Worm (Caenorhabditis elegans) whole organism, young adult: ENCODE data around the gene srw-48.

ENCODE experiments used
- B0019.2 ChIP-seq: fragments of 200-800 bp; sonication (Bioruptor generic); conservative IDR thresholded peaks from 2 replicates; pipeline ENCODE4 v1.3.6; 2022; ENCODE audit warnings: missing genetic modification reagents, missing genetic modification characterization, missing compliant biosample characterization
- C17E4.6 ChIP-seq: fragments of 200-800 bp; sonication (Bioruptor generic); IDR thresholded peaks from 2 replicates; pipeline ENCODE4 v1.3.6; 2022; ENCODE audit warnings: missing genetic modification reagents, missing genetic modification characterization, missing compliant biosample characterization
- F33H1.4 ChIP-seq: fragments of 200-800 bp; sonication (Bioruptor generic); IDR thresholded peaks from 2 replicates; pipeline ENCODE4 v1.3.6; 2022; ENCODE audit warnings: missing genetic modification reagents, missing genetic modification characterization, missing compliant biosample characterization
- F39B2.1 ChIP-seq: fragments of 200-800 bp; sonication (Bioruptor generic); IDR thresholded peaks from 2 replicates; pipeline ENCODE4 v1.3.6; 2022; ENCODE audit warnings: missing genetic modification reagents, missing genetic modification characterization, missing compliant biosample characterization
- F49E8.2 ChIP-seq: sonication (generic microtip); optimal IDR thresholded peaks from 3 replicates; lab custom pipeline; 2017; ENCODE audit warnings: missing genetic modification characterization, mild to moderate bottlenecking, missing compliant biosample characterization, antibody characterized with exemption, moderate library complexity; ENCODE audit not compliant: insufficient read depth
- F52B5.7 ChIP-seq: sonication (generic microtip); optimal IDR thresholded peaks from 2 replicates; lab custom pipeline; 2016; ENCODE audit warnings: mild to moderate bottlenecking, missing genetic modification characterization, missing compliant biosample characterization
- F55B11.4 ChIP-seq: sonication (generic microtip); optimal IDR thresholded peaks from 2 replicates; lab custom pipeline; 2016; ENCODE audit warnings: missing compliant biosample characterization, missing genetic modification characterization, borderline replicate concordance; ENCODE audit not compliant: insufficient read depth
- F57A8.1 ChIP-seq: fragments of 200-800 bp; sonication (Bioruptor generic); optimal IDR thresholded peaks from 2 replicates; lab custom pipeline; 2018; ENCODE audit warnings: mild to moderate bottlenecking, missing genetic modification characterization, moderate library complexity, missing compliant biosample characterization
- K12H6.12 ChIP-seq: fragments of 200-800 bp; sonication (Bioruptor generic); optimal IDR thresholded peaks from 2 replicates; lab custom pipeline; 2018; ENCODE audit warnings: mild to moderate bottlenecking, missing genetic modification characterization, missing compliant biosample characterization
- Y53F4B.3 ChIP-seq: fragments of 200-800 bp; sonication (Bioruptor generic); IDR thresholded peaks from 2 replicates; pipeline ENCODE4 v1.3.6; 2022; ENCODE audit warnings: missing genetic modification reagents, missing genetic modification characterization, missing compliant biosample characterization
- Y53G8AR.9 ChIP-seq: fragments of 200-800 bp; sonication (Bioruptor generic); conservative IDR thresholded peaks from 2 replicates; pipeline ENCODE4 v1.3.6; 2022; ENCODE audit warnings: missing genetic modification reagents, missing genetic modification characterization, missing compliant biosample characterization
- Y67H2A.10 ChIP-seq: fragments of 200-800 bp; sonication (Bioruptor generic); conservative IDR thresholded peaks from 2 replicates; pipeline ENCODE4 v1.3.6; 2022; ENCODE audit warnings: missing genetic modification reagents, missing genetic modification characterization, missing compliant biosample characterization
- aptf-3 ChIP-seq: fragments of 200-800 bp; sonication (Bioruptor generic); IDR thresholded peaks from 2 replicates; pipeline ENCODE4 v1.3.6; 2022; ENCODE audit warnings: missing genetic modification characterization, missing compliant biosample characterization
- attf-5 ChIP-seq: fragments of 200-800 bp; sonication (Bioruptor generic); optimal IDR thresholded peaks from 2 replicates; lab custom pipeline; 2018; ENCODE audit warnings: mild to moderate bottlenecking, missing genetic modification characterization, missing compliant biosample characterization
- cebp-2 ChIP-seq: fragments of 200-800 bp; sonication (Bioruptor generic); IDR thresholded peaks from 2 replicates; pipeline ENCODE4 v1.3.6; 2022; ENCODE audit warnings: missing genetic modification characterization, missing compliant biosample characterization
- ceh-91 ChIP-seq: fragments of 200-800 bp; sonication (Bioruptor generic); IDR thresholded peaks from 2 replicates; pipeline ENCODE4 v1.3.6; 2022; ENCODE audit warnings: missing genetic modification reagents, missing genetic modification characterization, missing compliant biosample characterization
- die-1 ChIP-seq: sonication (generic microtip); optimal IDR thresholded peaks from 2 replicates; lab custom pipeline; 2016; ENCODE audit warnings: missing genotype, mild to moderate bottlenecking, missing genetic modification characterization, missing compliant biosample characterization
- ekl-4 ChIP-seq: fragments of 200-800 bp; sonication (Bioruptor generic); IDR thresholded peaks from 2 replicates; pipeline ENCODE4 v1.3.6; 2022; ENCODE audit warnings: missing genetic modification reagents, missing genetic modification characterization, missing compliant biosample characterization
- ets-4 ChIP-seq: fragments of 200-800 bp; sonication (Bioruptor generic); optimal IDR thresholded peaks from 2 replicates; lab custom pipeline; 2018; ENCODE audit warnings: mild to moderate bottlenecking, missing genetic modification characterization, missing compliant biosample characterization
- him-1 ChIP-seq: sonication (generic microtip); optimal IDR thresholded peaks from 2 replicates; lab custom pipeline; 2016; ENCODE audit warnings: missing genotype, missing genetic modification reagents, missing genetic modification characterization, missing compliant biosample characterization
- hmg-1.2 ChIP-seq: fragments of 200-800 bp; sonication (Bioruptor generic); IDR thresholded peaks from 2 replicates; pipeline ENCODE4 v1.3.6; 2022; ENCODE audit warnings: missing genetic modification reagents, missing genetic modification characterization, missing compliant biosample characterization
- lin-35 ChIP-seq, 3 experiments: fragments of 150-350 bp in 2 of 3; sonication (generic microtip) in 1 of 3; optimal IDR thresholded peaks; 2 replicates each; lab custom pipeline; 2014 to 2018; ENCODE audit warnings: missing biosample characterization in 3 of 3, missing genetic modification characterization in 3 of 3, missing genetic modification reagents in 3 of 3
- lin-40 ChIP-seq: sonication (generic microtip); optimal IDR thresholded peaks from 2 replicates; lab custom pipeline; 2016; ENCODE audit warnings: missing genetic modification characterization, mild to moderate bottlenecking, missing compliant biosample characterization, missing genotype, missing genetic modification reagents
- lin-54 ChIP-seq: fragments of 200-800 bp; sonication (Bioruptor generic); optimal IDR thresholded peaks from 2 replicates; lab custom pipeline; 2018; ENCODE audit warnings: mild to moderate bottlenecking, missing genetic modification characterization, missing compliant biosample characterization
- lsy-27 ChIP-seq: sonication (generic microtip); optimal IDR thresholded peaks from 2 replicates; lab custom pipeline; 2017; ENCODE audit warnings: missing genetic modification characterization, mild to moderate bottlenecking, missing compliant biosample characterization, antibody characterized with exemption, missing genotype, borderline replicate concordance; ENCODE audit not compliant: insufficient read depth
- madf-6 ChIP-seq: fragments of 200-800 bp; sonication (Bioruptor generic); IDR thresholded peaks from 2 replicates; pipeline ENCODE4 v1.3.6; 2022; ENCODE audit warnings: missing genetic modification reagents, missing genetic modification characterization, missing compliant biosample characterization
- madf-8 ChIP-seq: fragments of 200-800 bp; sonication (Bioruptor generic); conservative IDR thresholded peaks from 2 replicates; pipeline ENCODE4 v1.3.6; 2022; ENCODE audit warnings: missing genetic modification reagents, missing genetic modification characterization, missing compliant biosample characterization
- mcd-1 ChIP-seq: fragments of 200-800 bp; sonication (Bioruptor generic); IDR thresholded peaks from 2 replicates; pipeline ENCODE4 v1.3.6; 2022; ENCODE audit warnings: missing genetic modification reagents, missing genetic modification characterization, missing compliant biosample characterization
- mes-4 ChIP-seq: sonication (generic microtip); optimal IDR thresholded peaks from 2 replicates; lab custom pipeline; 2016; ENCODE audit warnings: missing genotype, missing genetic modification characterization, missing compliant biosample characterization
- mxl-1 ChIP-seq: sonication (generic microtip); optimal IDR thresholded peaks from 2 replicates; lab custom pipeline; 2016; ENCODE audit warnings: missing genetic modification characterization, missing compliant biosample characterization
- nfya-1 ChIP-seq: sonication (generic microtip); optimal IDR thresholded peaks from 2 replicates; lab custom pipeline; 2017; ENCODE audit warnings: antibody characterized with exemption, missing compliant biosample characterization, missing genetic modification characterization, borderline replicate concordance; ENCODE audit not compliant: insufficient read depth
- nhr-179 ChIP-seq: sonication (generic microtip); optimal IDR thresholded peaks from 2 replicates; lab custom pipeline; 2016; ENCODE audit warnings: mild to moderate bottlenecking, missing genetic modification characterization, missing compliant biosample characterization
- nhr-27 ChIP-seq: fragments of 200-800 bp; sonication (Bioruptor generic); optimal IDR thresholded peaks from 2 replicates; lab custom pipeline; 2018; ENCODE audit warnings: mild to moderate bottlenecking, missing genetic modification characterization, moderate library complexity, missing compliant biosample characterization
- pha-4 ChIP-seq: fragments of 150-350 bp; sonication (generic microtip); optimal IDR thresholded peaks from 2 replicates; lab custom pipeline; 2014; ENCODE audit warnings: missing biosample characterization, missing genetic modification reagents, missing genetic modification characterization
- rpc-1 ChIP-seq, 2 experiments: fragments of 150-350 bp in 1 of 2; sonication (generic microtip) in 1 of 2; optimal IDR thresholded peaks; 2 replicates each; lab custom pipeline; 2014 to 2018; ENCODE audit warnings: missing biosample characterization in 1 of 2, missing genetic modification characterization in 1 of 2, missing genetic modification reagents in 1 of 2, missing genotype in 1 of 2
- snpc-1.1 ChIP-seq: sonication (generic microtip); optimal IDR thresholded peaks from 2 replicates; lab custom pipeline; 2017; ENCODE audit warnings: missing genetic modification characterization, mild to moderate bottlenecking, missing compliant biosample characterization, antibody characterized with exemption, moderate library complexity, missing genotype, missing genetic modification reagents; ENCODE audit not compliant: insufficient read depth
- somi-1 ChIP-seq: fragments of 200-800 bp; sonication (Bioruptor generic); optimal IDR thresholded peaks from 2 replicates; lab custom pipeline; 2018; ENCODE audit warnings: mild to moderate bottlenecking, missing genetic modification characterization, missing compliant biosample characterization
- xnd-1 ChIP-seq: sonication (generic microtip); optimal IDR thresholded peaks from 2 replicates; lab custom pipeline; 2016; ENCODE audit warnings: missing genotype, missing genetic modification reagents, missing genetic modification characterization, missing compliant biosample characterization
- zim-3 ChIP-seq: sonication (generic microtip); optimal IDR thresholded peaks from 2 replicates; lab custom pipeline; 2017; ENCODE audit warnings: mild to moderate bottlenecking, missing genetic modification characterization, moderate library complexity, missing compliant biosample characterization
- ztf-18 ChIP-seq: sonication (generic microtip); optimal IDR thresholded peaks from 2 replicates; lab custom pipeline; 2016; ENCODE audit warnings: missing genotype, mild to moderate bottlenecking, missing genetic modification characterization, missing compliant biosample characterization
- ztf-22 ChIP-seq: fragments of 200-800 bp; sonication (Bioruptor generic); optimal IDR thresholded peaks from 2 replicates; lab custom pipeline; 2018; ENCODE audit warnings: mild to moderate bottlenecking, missing genetic modification characterization, moderate library complexity, missing compliant biosample characterization
- ztf-28 ChIP-seq: fragments of 200-800 bp; sonication (Bioruptor generic); IDR thresholded peaks from 2 replicates; pipeline ENCODE4 v1.3.6; 2022; ENCODE audit warnings: missing genetic modification reagents, missing genetic modification characterization, missing compliant biosample characterization
- ztf-3 ChIP-seq: fragments of 200-800 bp; sonication (Bioruptor generic); optimal IDR thresholded peaks from 2 replicates; lab custom pipeline; 2018; ENCODE audit warnings: mild to moderate bottlenecking, missing genetic modification characterization, missing compliant biosample characterization

srw-48 gene

DNA sequence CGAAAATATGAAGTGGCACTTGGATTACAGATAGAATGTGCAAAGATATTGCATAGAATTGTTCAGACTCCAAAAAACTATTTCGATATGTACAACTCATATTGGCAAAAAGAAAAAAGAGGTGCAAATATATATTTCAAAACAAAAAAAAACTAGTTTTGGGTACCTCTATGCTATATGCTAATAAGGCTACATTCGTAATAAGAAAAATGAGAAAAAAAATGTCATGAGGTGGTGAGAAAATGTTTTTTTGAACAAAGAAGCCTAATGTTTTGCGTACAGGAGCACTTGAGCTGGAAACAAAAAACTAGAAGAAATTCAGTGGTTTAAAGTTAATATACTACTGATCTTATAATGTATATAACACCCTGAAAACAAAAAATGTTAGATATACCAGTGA is 40.1 kb downstream of the srw-48 start, which contains the start of gene srh-142:
Gene srh-142, minus strand, starts transcription at position 101 of the 400 bp plus-strand sequence.
- TF ChIP-seq ztf-28 (no peak), madf-6 (GFP tag; lab: Robert Waterston, UW) (no peak), lin-40 (tag; lab: Kevin White, UChicago) (no peak), Y67H2A.10 (GFP tag; lab: Robert Waterston, UW) (no peak), F52B5.7 (tag; lab: Kevin White, UChicago) (no peak), lsy-27 (no peak), die-1 (tag; lab: Kevin White, UChicago) (no peak), lin-35 (GFP tag; optimal IDR thresholded peaks at IDR 0.05; lab: Kevin White, UChicago) (no peak), ztf-3 (GFP tag; lab: Kevin White, UChicago) (no peak), Y53G8AR.9 (GFP tag; lab: Robert Waterston, UW) (no peak), attf-5 (GFP tag; lab: Kevin White, UChicago) (no peak), lin-54 (no peak), him-1 (tag; lab: Kevin White, UChicago) (no peak), xnd-1 (tag; lab: Kevin White, UChicago) (no peak), nhr-179 (tag; lab: Kevin White, UChicago) (no peak), Y53F4B.3 (GFP tag; lab: Robert Waterston, UW) (no peak), pha-4 (tag; lab: Kevin White, UChicago) (no peak)

- TF ChIP-seq ceh-91 (GFP tag; lab: Robert Waterston, UW), result no peak
- TF ChIP-seq ztf-18 (tag; lab: Kevin White, UChicago), result no peak
- TF ChIP-seq F49E8.2 (tag; lab: Kevin White, UChicago), result no peak
- no peak for TF ChIP-seq zim-3 (tag; lab: Kevin White, UChicago)
- TF ChIP-seq ztf-28, result no peak
- no peak for TF ChIP-seq lin-35 (GFP tag; optimal IDR thresholded peaks at IDR 0.05; lab: Kevin White, UChicago)
- no peak for TF ChIP-seq F39B2.1 (GFP tag; lab: Robert Waterston, UW)
- TF ChIP-seq F33H1.4 (GFP tag; lab: Robert Waterston, UW), result no peak
- no peak for TF ChIP-seq ekl-4 (GFP tag; lab: Robert Waterston, UW)
- no peak for TF ChIP-seq hmg-1.2 (GFP tag; lab: Robert Waterston, UW)
- no peak for TF ChIP-seq nhr-27
- no peak for TF ChIP-seq nfya-1 (tag; lab: Kevin White, UChicago)
- TF ChIP-seq ztf-3 (GFP tag; lab: Kevin White, UChicago), result no peak
- TF ChIP-seq mes-4 (tag; lab: Kevin White, UChicago), result no peak
- no peak for TF ChIP-seq mxl-1
- TF ChIP-seq F57A8.1 (GFP tag; lab: Kevin White, UChicago), result no peak
- no peak for TF ChIP-seq mcd-1 (GFP tag; lab: Robert Waterston, UW)
- TF ChIP-seq cebp-2 (GFP tag; lab: Robert Waterston, UW), result no peak
- no peak for TF ChIP-seq B0019.2 (GFP tag; lab: Robert Waterston, UW)
- TF ChIP-seq, all 124 proteins: peak for 0
These were observed 47.0 kb downstream of the srw-48 start, which contains the start of gene sru-44 for ce11 chrV:16467840-16468239. sru-44 (minus strand) TSS chrV:16467940.

ce11 chrV:16470916-16471315 is 50.1 kb downstream of the srw-48 start, which contains the start of gene srh-138:
srh-138 (minus strand) TSS chrV:16471016.
- no peak for TF ChIP-seq ets-4
- no peak for TF ChIP-seq ztf-22 (GFP tag; lab: Kevin White, UChicago)
- no peak for TF ChIP-seq F33H1.4 (GFP tag; lab: Robert Waterston, UW)
- no peak for TF ChIP-seq rpc-1 (optimal IDR thresholded peaks at IDR 0.05; lab: Kevin White, UChicago)
- TF ChIP-seq rpc-1 (tag; optimal IDR thresholded peaks at IDR 0.05; lab: Kevin White, UChicago), result no peak
- no peak for TF ChIP-seq aptf-3 (GFP tag; lab: Robert Waterston, UW)
- no peak for TF ChIP-seq C17E4.6 (GFP tag; lab: Robert Waterston, UW)
- TF ChIP-seq somi-1 (GFP tag; lab: Kevin White, UChicago), result no peak
- no peak for TF ChIP-seq K12H6.12 (tag; lab: Kevin White, UChicago)
- TF ChIP-seq snpc-1.1, result no peak
- no peak for TF ChIP-seq madf-8 (GFP tag; lab: Robert Waterston, UW)
- TF ChIP-seq F55B11.4, result no peak
